Worm (Caenorhabditis elegans) whole organism, L3 larva: Measurements from ENCODE around the gene srd-70.

Source experiments
- elt-1 ChIP-seq: fragments of 150-350 bp; optimal IDR thresholded peaks from 2 replicates; lab custom pipeline; 2014; ENCODE audit warnings: missing biosample characterization, missing genetic modification characterization
- hmg-11 ChIP-seq: sonication (generic microtip); optimal IDR thresholded peaks from 2 replicates; lab custom pipeline; 2016; ENCODE audit warnings: missing genetic modification characterization, missing compliant biosample characterization
- lin-39 ChIP-seq: fragments of 150-350 bp; optimal IDR thresholded peaks from 2 replicates; lab custom pipeline; 2018; ENCODE audit warnings: missing biosample characterization, missing genetic modification reagents, missing genetic modification characterization
- pha-4 ChIP-seq: fragments of 150-350 bp; optimal IDR thresholded peaks from 2 replicates; lab custom pipeline; 2014; ENCODE audit warnings: missing biosample characterization, missing genetic modification reagents, missing genetic modification characterization
- snpc-4 ChIP-seq: fragments of 150-350 bp; optimal IDR thresholded peaks from 2 replicates; lab custom pipeline; 2014; ENCODE audit warnings: missing biosample characterization, missing genetic modification characterization

DNA sequence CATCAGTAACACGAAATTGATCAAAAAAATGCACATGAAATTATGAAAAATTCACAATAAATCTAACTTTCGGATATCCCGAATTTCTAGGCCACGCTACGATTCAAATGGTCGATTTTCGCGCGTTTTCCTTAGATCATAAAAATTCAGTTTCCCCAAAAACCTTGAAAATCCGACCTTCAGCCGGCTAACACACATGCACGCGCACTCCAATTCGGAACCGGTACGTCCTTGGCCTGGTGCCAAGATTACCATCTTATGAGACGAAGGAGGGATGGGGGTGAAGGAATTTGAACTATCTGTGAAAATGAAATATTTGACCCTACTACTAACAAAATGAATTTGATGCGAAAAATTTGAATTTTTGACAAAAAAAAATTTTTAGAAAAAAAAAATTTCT lies 31.2 kb upstream of the srd-70 start:
- TF ChIP-seq hmg-11 (no peak), pha-4 (tag; lab: Kevin White, UChicago) (no peak), lin-39 (tag; lab: Kevin White, UChicago) (no peak), elt-1 (tag; lab: Kevin White, UChicago) (peak; percentile 1), snpc-4 (tag; lab: Kevin White, UChicago) (no peak)
